Worm (Caenorhabditis elegans) whole organism, L4 larva: ENCODE data around the gene oxi-1.

ENCODE experiments used
- D1046.2 ChIP-seq: fragments of 200-800 bp; sonication (Bioruptor generic); IDR thresholded peaks from 2 replicates; pipeline ENCODE4 v1.3.6; 2022; ENCODE audit warnings: missing genetic modification characterization, missing compliant biosample characterization
- F10B5.3 ChIP-seq: sonication (generic microtip); optimal IDR thresholded peaks from 2 replicates; lab custom pipeline; 2016; ENCODE audit warnings: mild to moderate bottlenecking, missing genetic modification characterization, missing compliant biosample characterization
- F49E8.2 ChIP-seq: sonication (generic microtip); optimal IDR thresholded peaks from 2 replicates; lab custom pipeline; 2016; ENCODE audit warnings: missing compliant biosample characterization, mild to moderate bottlenecking, missing genetic modification characterization, borderline replicate concordance
- Y5F2A.4 ChIP-seq: fragments of 200-800 bp; sonication (Bioruptor generic); optimal IDR thresholded peaks from 2 replicates; lab custom pipeline; 2018; ENCODE audit warnings: mild to moderate bottlenecking, missing genetic modification characterization, missing compliant biosample characterization
- Y75B8A.6 ChIP-seq: fragments of 200-800 bp; sonication (Bioruptor generic); IDR thresholded peaks from 2 replicates; pipeline ENCODE4 v1.3.6; 2022; ENCODE audit warnings: missing genetic modification reagents, missing genetic modification characterization, missing compliant biosample characterization
- ZK337.2 ChIP-seq: fragments of 200-800 bp; sonication (Bioruptor generic); IDR thresholded peaks from 2 replicates; pipeline ENCODE4 v1.3.6; 2022; ENCODE audit warnings: missing genetic modification reagents, missing genetic modification characterization, missing compliant biosample characterization
- aha-1 ChIP-seq: fragments of 150-350 bp; peaks from one replicate; lab custom pipeline; 2014; ENCODE audit warnings: missing biosample characterization, missing genetic modification characterization
- ama-1 ChIP-seq: fragments of 150-350 bp; optimal IDR thresholded peaks from 2 replicates; lab custom pipeline; 2014; ENCODE audit warnings: inconsistent platforms, mixed read lengths
- arid-1 ChIP-seq: fragments of 200-800 bp; sonication (Bioruptor generic); conservative IDR thresholded peaks from 2 replicates; pipeline ENCODE4 v1.3.6; 2022; ENCODE audit warnings: missing genetic modification reagents, missing genetic modification characterization, missing compliant biosample characterization
- attf-4 ChIP-seq: sonication (generic microtip); optimal IDR thresholded peaks from 3 replicates; lab custom pipeline; 2017; ENCODE audit warnings: missing biosample characterization, missing genetic modification characterization
- ceh-28 ChIP-seq: fragments of 150-350 bp; optimal IDR thresholded peaks from 2 replicates; lab custom pipeline; 2014; ENCODE audit warnings: missing biosample characterization, missing genetic modification reagents, missing genetic modification characterization
- ceh-44 ChIP-seq: fragments of 200-800 bp; sonication (Bioruptor generic); IDR thresholded peaks from 2 replicates; pipeline ENCODE4 v1.3.6; 2022; ENCODE audit warnings: missing genetic modification reagents, missing genetic modification characterization, missing compliant biosample characterization
- ceh-62 ChIP-seq: sonication (generic microtip); optimal IDR thresholded peaks from 2 replicates; lab custom pipeline; 2017; ENCODE audit warnings: missing biosample characterization, missing genetic modification characterization
- ceh-82 ChIP-seq: sonication (generic microtip); optimal IDR thresholded peaks from 2 replicates; lab custom pipeline; 2017; ENCODE audit warnings: missing biosample characterization, missing genetic modification characterization
- ces-1 ChIP-seq: fragments of 150-350 bp; sonication (generic microtip); optimal IDR thresholded peaks from 4 replicates; lab custom pipeline; 2014; ENCODE audit warnings: missing biosample characterization, missing genetic modification reagents, missing genetic modification characterization
- daf-12 ChIP-seq: fragments of 150-350 bp; optimal IDR thresholded peaks from 2 replicates; lab custom pipeline; 2014; ENCODE audit warnings: missing biosample characterization, missing genetic modification reagents, missing genetic modification characterization
- dmd-9 ChIP-seq: fragments of 200-800 bp; sonication (Bioruptor generic); IDR thresholded peaks from 2 replicates; pipeline ENCODE4 v1.3.6; 2022; ENCODE audit warnings: missing genetic modification reagents, missing genetic modification characterization, missing compliant biosample characterization
- duxl-1 ChIP-seq: sonication (generic microtip); optimal IDR thresholded peaks from 2 replicates; lab custom pipeline; 2016; ENCODE audit warnings: mild to moderate bottlenecking, missing genetic modification characterization, moderate library complexity, missing compliant biosample characterization; ENCODE audit not compliant: poor library complexity
- egl-43 ChIP-seq: fragments of 200-800 bp; sonication (Bioruptor generic); IDR thresholded peaks from 2 replicates; pipeline ENCODE4 v1.3.6; 2022; ENCODE audit warnings: missing genetic modification reagents, missing genetic modification characterization, missing compliant biosample characterization
- fos-1 ChIP-seq: fragments of 150-350 bp; optimal IDR thresholded peaks from 2 replicates; lab custom pipeline; 2014; ENCODE audit warnings: missing biosample characterization, missing genetic modification characterization
- hlh-11 ChIP-seq: fragments of 200-800 bp; sonication (Bioruptor generic); optimal IDR thresholded peaks from 2 replicates; lab custom pipeline; 2018; ENCODE audit warnings: mild to moderate bottlenecking, missing genetic modification characterization, missing compliant biosample characterization
- jun-1 ChIP-seq: fragments of 150-350 bp; optimal IDR thresholded peaks from 2 replicates; lab custom pipeline; 2014; ENCODE audit warnings: missing biosample characterization, missing genetic modification reagents, missing genetic modification characterization
- lim-7 ChIP-seq: fragments of 200-800 bp; sonication (Bioruptor generic); IDR thresholded peaks from 2 replicates; pipeline ENCODE4 v1.3.6; 2022; ENCODE audit warnings: missing genetic modification characterization, missing compliant biosample characterization
- lin-15B ChIP-seq: fragments of 150-350 bp; sonication (generic microtip); optimal IDR thresholded peaks from 3 replicates; lab custom pipeline; 2014; ENCODE audit warnings: missing biosample characterization, missing genetic modification characterization
- lin-29 ChIP-seq: fragments of 200-800 bp; sonication (Bioruptor generic); IDR thresholded peaks from 2 replicates; pipeline ENCODE4 v1.3.6; 2022; ENCODE audit warnings: missing genetic modification reagents, missing genetic modification characterization, missing compliant biosample characterization
- lin-38 ChIP-seq: fragments of 200-800 bp; sonication (Bioruptor generic); IDR thresholded peaks from 2 replicates; pipeline ENCODE4 v1.3.6; 2022; ENCODE audit warnings: missing genetic modification reagents, missing genetic modification characterization, missing compliant biosample characterization
- mdl-1 ChIP-seq, 2 experiments: fragments of 150-350 bp in 1 of 2; sonication (generic microtip) in 1 of 2; optimal IDR thresholded peaks; 2 replicates each; lab custom pipeline; 2014 to 2017; ENCODE audit warnings: missing biosample characterization in 2 of 2, missing genetic modification characterization in 2 of 2
- mdt-29 ChIP-seq: fragments of 200-800 bp; sonication (Bioruptor generic); IDR thresholded peaks from 2 replicates; pipeline ENCODE4 v1.3.6; 2022; ENCODE audit warnings: missing genetic modification reagents, missing genetic modification characterization, missing compliant biosample characterization
- mes-2 ChIP-seq: sonication (generic microtip); optimal IDR thresholded peaks from 2 replicates; lab custom pipeline; 2016; ENCODE audit warnings: missing genotype, mild to moderate bottlenecking, missing genetic modification characterization, missing compliant biosample characterization; ENCODE audit not compliant: poor library complexity, severe bottlenecking
- nhr-11 ChIP-seq: fragments of 150-350 bp; optimal IDR thresholded peaks from 2 replicates; lab custom pipeline; 2014; ENCODE audit warnings: missing biosample characterization, missing genetic modification characterization
- nhr-237 ChIP-seq: sonication (generic microtip); optimal IDR thresholded peaks from 2 replicates; lab custom pipeline; 2017; ENCODE audit warnings: missing biosample characterization, missing genetic modification characterization
- nhr-25 ChIP-seq: sonication (generic microtip); optimal IDR thresholded peaks from 2 replicates; lab custom pipeline; 2017; ENCODE audit warnings: missing genetic modification characterization, mild to moderate bottlenecking, missing compliant biosample characterization, antibody characterized with exemption, moderate library complexity, borderline replicate concordance; ENCODE audit not compliant: insufficient read depth
- nhr-28 ChIP-seq: fragments of 150-350 bp; optimal IDR thresholded peaks from 2 replicates; lab custom pipeline; 2014; ENCODE audit warnings: missing biosample characterization, missing genetic modification characterization
- nhr-6 ChIP-seq: fragments of 150-350 bp; optimal IDR thresholded peaks from 2 replicates; lab custom pipeline; 2014; ENCODE audit warnings: missing biosample characterization, missing genetic modification characterization
- sdz-12 ChIP-seq: fragments of 200-800 bp; sonication (Bioruptor generic); optimal IDR thresholded peaks from 2 replicates; lab custom pipeline; 2018; ENCODE audit warnings: mild to moderate bottlenecking, missing genetic modification characterization, missing compliant biosample characterization
- set-16 ChIP-seq: fragments of 200-800 bp; sonication (Bioruptor generic); IDR thresholded peaks from 2 replicates; pipeline ENCODE4 v1.3.6; 2022; ENCODE audit warnings: missing genetic modification reagents, missing genetic modification characterization, missing compliant biosample characterization
- snpc-4 ChIP-seq: fragments of 150-350 bp; optimal IDR thresholded peaks from 2 replicates; lab custom pipeline; 2014; ENCODE audit warnings: missing biosample characterization, missing genetic modification characterization
- spr-1 ChIP-seq: sonication (generic microtip); optimal IDR thresholded peaks from 2 replicates; lab custom pipeline; 2016; ENCODE audit warnings: mild to moderate bottlenecking, missing genetic modification characterization, missing compliant biosample characterization
- tra-1 ChIP-seq: fragments of 200-800 bp; sonication (Bioruptor generic); IDR thresholded peaks from 2 replicates; pipeline ENCODE4 v1.3.6; 2022; ENCODE audit warnings: missing genetic modification reagents, missing genetic modification characterization, missing compliant biosample characterization
- unc-130 ChIP-seq: sonication (generic microtip); optimal IDR thresholded peaks from 2 replicates; lab custom pipeline; 2016; ENCODE audit warnings: missing genetic modification reagents, missing genetic modification characterization, missing compliant biosample characterization
- unc-62 ChIP-seq, 3 experiments: fragments of 150-350 bp in 1 of 3; sonication (generic microtip); optimal IDR thresholded peaks in 2 of 3; peaks in 1 of 3; 1 replicate in 1 of 3; 2 replicates in 2 of 3; lab custom pipeline; 2014 to 2017; ENCODE audit warnings: missing biosample characterization in 3 of 3, missing genetic modification characterization in 3 of 3, missing genetic modification reagents in 3 of 3, missing genotype in 1 of 3
- zag-1 ChIP-seq: fragments of 150-350 bp; optimal IDR thresholded peaks from 2 replicates; lab custom pipeline; 2014; ENCODE audit warnings: missing biosample characterization, missing genetic modification characterization

oxi-1 gene

DNA sequence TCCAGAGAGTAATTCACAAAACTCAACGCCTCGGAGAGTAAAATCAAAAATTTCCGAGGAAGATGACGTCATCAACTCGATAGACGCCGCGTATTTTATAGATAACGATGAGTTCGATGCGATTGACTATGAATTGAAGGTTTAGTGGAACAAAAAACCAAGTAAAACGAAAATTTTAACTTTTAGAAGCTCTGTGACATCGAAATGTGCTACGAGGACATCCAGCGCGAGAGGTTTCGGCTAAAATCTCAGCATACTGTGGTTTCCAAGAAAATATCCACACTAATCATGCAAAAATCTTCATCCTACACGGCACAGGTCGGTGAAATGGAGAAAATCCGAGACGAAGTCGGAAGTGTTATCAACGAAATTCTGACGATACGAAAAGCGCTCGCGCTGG lies 11.5 kb downstream of the oxi-1 start:
- TF ChIP-seq F10B5.3 (tag; lab: Kevin White, UChicago) (no peak), aha-1 (tag; lab: Kevin White, UChicago) (peak; percentile 52)
- TF ChIP-seq, all 104 proteins: peak for 1

DNA sequence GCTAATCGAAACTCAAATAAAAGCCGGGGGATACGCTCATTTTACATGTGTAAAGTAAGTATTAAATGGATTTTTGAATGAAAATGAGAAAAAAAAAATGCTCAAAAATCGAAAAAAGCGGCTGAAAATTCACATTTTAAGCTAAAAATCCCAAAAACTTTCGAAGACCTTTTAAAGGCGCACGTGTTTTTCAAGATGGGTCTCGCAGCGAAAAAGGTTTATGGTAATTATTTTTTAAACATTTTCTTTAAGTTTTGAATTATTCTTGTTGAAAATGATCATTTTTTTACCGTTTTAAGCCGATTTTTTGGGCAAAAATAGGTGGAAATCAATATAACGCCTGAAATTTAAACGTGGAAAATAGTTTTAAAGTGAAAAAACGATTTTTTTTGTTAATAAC lies 12.1 kb downstream of the oxi-1 start:
- TF ChIP-seq egl-43 (GFP tag; lab: Robert Waterston, UW), result no peak
- no peak for TF ChIP-seq dmd-9 (GFP tag; lab: Robert Waterston, UW)
- TF ChIP-seq nhr-28 (tag; lab: Kevin White, UChicago), result no peak
- TF ChIP-seq unc-130 (GFP tag; lab: Kevin White, UChicago), result no peak
- TF ChIP-seq lin-38 (GFP tag; lab: Robert Waterston, UW), result no peak
- TF ChIP-seq tra-1, result no peak

DNA sequence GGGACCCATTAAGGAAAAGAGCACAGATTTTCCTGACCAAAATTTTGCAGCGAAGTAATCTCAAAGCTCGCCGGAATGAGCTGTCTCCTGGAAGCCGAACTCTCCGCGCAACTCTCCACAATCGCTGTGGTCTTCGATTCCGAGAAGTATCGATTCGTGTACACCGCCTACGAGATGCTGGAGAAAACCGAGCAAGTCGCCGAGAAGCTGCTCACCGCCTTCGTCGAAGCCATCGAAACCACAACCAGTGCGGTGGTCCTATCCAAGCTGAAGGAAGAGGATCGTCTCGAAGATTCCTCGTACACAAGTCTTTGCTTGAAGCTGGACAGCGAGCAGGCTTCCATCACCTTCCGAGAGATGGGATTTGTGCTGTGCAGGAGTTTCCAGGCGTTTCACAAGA lies 12.7 kb downstream of the oxi-1 start:
- TF ChIP-seq arid-1 (GFP tag; lab: Robert Waterston, UW) (no peak), nhr-25 (tag; lab: Kevin White, UChicago) (no peak), ceh-82 (no peak), attf-4 (tag; lab: Kevin White, UChicago) (no peak), snpc-4 (tag; lab: Kevin White, UChicago) (no peak), Y5F2A.4 (GFP tag; lab: Kevin White, UChicago) (no peak), set-16 (peak; percentile 62), aha-1 (tag; lab: Kevin White, UChicago) (peak; percentile 42)

DNA sequence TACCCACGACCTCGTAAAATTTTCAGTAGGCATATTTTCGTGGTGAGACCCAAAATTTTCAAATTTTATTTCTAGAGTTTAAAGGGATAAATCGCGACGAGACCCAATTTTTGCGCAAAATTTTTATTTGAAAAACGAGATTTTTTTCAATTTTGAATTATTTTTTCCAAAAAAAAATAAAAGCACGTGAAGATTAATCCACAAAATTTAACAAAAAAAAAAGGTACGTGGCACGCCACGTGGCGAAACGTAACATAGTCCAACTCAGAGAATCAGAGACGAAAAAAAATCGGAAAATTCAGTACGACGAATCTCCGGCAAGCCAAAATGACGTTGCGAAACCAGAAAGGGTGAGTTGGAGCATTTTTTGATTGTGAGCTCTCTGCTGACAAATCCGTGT lies 17.0 kb downstream of the oxi-1 start, which contains the start of gene C44B9.2:
C44B9.2 (plus strand) TSS at position 301 of the 400 bp plus-strand sequence.
- TF ChIP-seq D1046.2 (no peak), aha-1 (tag; lab: Kevin White, UChicago) (peak; percentile 65)
- TF ChIP-seq, all 104 proteins: peak for 1

DNA sequence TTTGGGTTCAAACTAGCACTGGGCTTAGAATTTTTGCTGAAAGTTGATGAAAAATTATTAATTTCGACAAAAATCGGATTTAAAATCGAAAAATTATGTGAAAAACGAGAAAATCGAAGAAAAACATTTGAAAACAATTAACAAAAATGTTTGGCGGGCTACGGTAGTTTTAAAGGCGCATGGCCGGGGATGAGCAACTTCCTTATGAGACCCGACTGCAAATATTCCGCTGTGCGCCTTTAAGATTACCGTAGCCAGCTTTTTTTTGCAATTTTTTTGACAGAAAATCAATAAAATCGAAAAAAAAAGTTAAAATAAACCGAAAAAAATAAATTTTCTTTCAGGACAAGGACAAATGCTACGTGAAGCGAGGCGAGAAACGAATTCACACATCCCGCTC lies 19.5 kb downstream of the oxi-1 start:
- TF ChIP-seq spr-1 (tag; lab: Kevin White, UChicago) (no peak), ZK337.2 (no peak), mdl-1 (tag; optimal IDR thresholded peaks at IDR 0.05; lab: Kevin White, UChicago) (no peak), tra-1 (no peak), ceh-44 (0 out of 2 replicates have a peak, but pooled peaks have one; percentile 11), daf-12 (tag; lab: Kevin White, UChicago) (no peak), egl-43 (GFP tag; lab: Robert Waterston, UW) (no peak), lim-7 (no peak), nhr-11 (tag; lab: Kevin White, UChicago) (no peak), sdz-12 (GFP tag; lab: Kevin White, UChicago) (no peak), dmd-9 (GFP tag; lab: Robert Waterston, UW) (no peak), ceh-28 (tag; lab: Kevin White, UChicago) (no peak), F49E8.2 (peak; percentile 86), mes-2 (peak; percentile 14), unc-130 (GFP tag; lab: Kevin White, UChicago) (peak; percentile 66), arid-1 (GFP tag; lab: Robert Waterston, UW) (0 out of 2 replicates have a peak, but pooled peaks have one; percentile 40), zag-1 (tag; lab: Kevin White, UChicago) (no peak), lin-38 (GFP tag; lab: Robert Waterston, UW) (peak; percentile 67), jun-1 (tag; lab: Kevin White, UChicago) (no peak), Y75B8A.6 (GFP tag; lab: Robert Waterston, UW) (no peak)
- TF ChIP-seq, all 104 proteins: peak for 6

DNA sequence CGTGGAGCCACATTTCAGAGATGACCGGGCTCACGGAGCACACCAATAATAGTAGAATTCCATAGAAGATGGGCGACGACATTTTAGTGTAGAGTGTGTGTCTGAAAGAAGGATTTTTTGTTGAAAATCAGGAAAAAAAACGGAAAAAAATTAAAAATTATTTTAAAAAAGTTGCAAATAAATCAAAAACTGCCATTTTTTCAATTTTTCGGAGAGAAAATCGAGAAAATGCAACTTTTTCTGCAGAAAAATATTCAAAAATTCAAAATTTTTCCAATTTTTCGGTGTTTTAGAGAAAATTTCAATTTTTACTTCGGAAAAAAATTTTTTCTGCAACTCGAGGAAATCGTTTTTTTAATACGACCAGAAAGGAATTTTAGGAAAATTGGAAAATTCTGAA lies 22.0 kb downstream of the oxi-1 start, which contains the start of gene C44B9.3:
C44B9.3 (minus strand) TSS at position 101 of the 400 bp plus-strand sequence.
- TF ChIP-seq ces-1 (GFP tag; lab: Kevin White, UChicago) (no peak), nhr-237 (no peak), tra-1 (no peak), mdt-29 (GFP tag; lab: Robert Waterston, UW) (no peak), lin-15B (tag; lab: Kevin White, UChicago) (no peak), ama-1 (no peak), duxl-1 (no peak), hlh-11 (tag; lab: Kevin White, UChicago) (no peak), unc-62 (GFP tag; optimal IDR thresholded peaks at IDR 0.05 in 1 of 2; lab: Kevin White, UChicago) (no peak), unc-62 (tag; optimal IDR thresholded peaks at IDR 0.05; lab: Kevin White, UChicago) (no peak), fos-1 (no peak), spr-1 (tag; lab: Kevin White, UChicago) (no peak), ceh-62 (tag; lab: Kevin White, UChicago) (no peak), Y75B8A.6 (GFP tag; lab: Robert Waterston, UW) (no peak), nhr-11 (tag; lab: Kevin White, UChicago) (no peak), nhr-6 (tag; lab: Kevin White, UChicago) (no peak), lin-29 (GFP tag; lab: Robert Waterston, UW) (no peak)
